Worm (Caenorhabditis elegans) whole organism, L1 larva: ENCODE measurements around the gene tsp-10.

Source experiments
- C04F5.9 ChIP-seq: sonication (generic microtip); optimal IDR thresholded peaks from 2 replicates; lab custom pipeline; 2016; ENCODE audit warnings: missing genetic modification characterization, missing compliant biosample characterization
- C16A3.4 ChIP-seq: fragments of 150-350 bp; optimal IDR thresholded peaks from 2 replicates; lab custom pipeline; 2014; ENCODE audit warnings: missing biosample characterization, missing genetic modification characterization
- F16B12.6 ChIP-seq: fragments of 150-350 bp; optimal IDR thresholded peaks from 2 replicates; lab custom pipeline; 2014; ENCODE audit warnings: missing biosample characterization, missing genetic modification characterization
- aly-2 ChIP-seq: fragments of 150-350 bp; optimal IDR thresholded peaks from 2 replicates; lab custom pipeline; 2014; ENCODE audit warnings: missing biosample characterization, missing genetic modification characterization
- blmp-1 ChIP-seq: fragments of 150-350 bp; optimal IDR thresholded peaks from 2 replicates; lab custom pipeline; 2014; ENCODE audit warnings: missing biosample characterization, missing genetic modification characterization
- ceh-82 ChIP-seq, 3 experiments: fragments of 150-350 bp in 1 of 3; sonication (generic microtip) in 2 of 3; optimal IDR thresholded peaks; 2 replicates each; lab custom pipeline; 2014 to 2017; ENCODE audit warnings: missing biosample characterization in 3 of 3, missing genetic modification characterization in 3 of 3
- ceh-90 ChIP-seq: sonication (generic microtip); optimal IDR thresholded peaks from 2 replicates; lab custom pipeline; 2016; ENCODE audit warnings: missing genetic modification characterization, missing compliant biosample characterization
- ces-1 ChIP-seq: fragments of 150-350 bp; optimal IDR thresholded peaks from 2 replicates; lab custom pipeline; 2014; ENCODE audit warnings: missing biosample characterization, missing genetic modification reagents, missing genetic modification characterization
- efl-1 ChIP-seq, 4 experiments: fragments of 150-350 bp; optimal IDR thresholded peaks in 3 of 4; peaks in 1 of 4; 1 replicate in 1 of 4; 2 replicates in 3 of 4; lab custom pipeline; 2014; ENCODE audit warnings: missing biosample characterization in 2 of 4, missing genetic modification characterization in 2 of 4, missing genetic modification reagents in 2 of 4
- efl-3 ChIP-seq: fragments of 200-800 bp; sonication (Bioruptor generic); optimal IDR thresholded peaks from 2 replicates; lab custom pipeline; 2018; ENCODE audit warnings: mild to moderate bottlenecking, missing genetic modification characterization, missing compliant biosample characterization
- egl-27 ChIP-seq, 2 experiments: fragments of 150-350 bp in 1 of 2; sonication (generic microtip); optimal IDR thresholded peaks; 3 replicates each; lab custom pipeline; 2017 to 2018; ENCODE audit warnings: missing biosample characterization in 2 of 2, missing genetic modification characterization in 2 of 2, missing genetic modification reagents in 2 of 2
- elt-2 ChIP-seq: sonication (generic microtip); optimal IDR thresholded peaks from 2 replicates; lab custom pipeline; 2016; ENCODE audit warnings: missing genetic modification characterization, mild to moderate bottlenecking, inconsistent platforms, missing compliant biosample characterization, missing genetic modification reagents
- ets-5 ChIP-seq: fragments of 200-800 bp; sonication (Bioruptor generic); IDR thresholded peaks from 2 replicates; pipeline ENCODE4 v1.3.6; 2022; ENCODE audit warnings: missing genetic modification characterization, missing compliant biosample characterization
- fkh-8 ChIP-seq: sonication (generic microtip); optimal IDR thresholded peaks from 2 replicates; lab custom pipeline; 2016; ENCODE audit warnings: mild to moderate bottlenecking, missing genetic modification characterization, missing compliant biosample characterization
- fos-1 ChIP-seq: fragments of 150-350 bp; optimal IDR thresholded peaks from 2 replicates; lab custom pipeline; 2014; ENCODE audit warnings: missing biosample characterization, missing genetic modification characterization
- hlh-17 ChIP-seq: fragments of 200-800 bp; sonication (Bioruptor generic); optimal IDR thresholded peaks from 2 replicates; lab custom pipeline; 2018; ENCODE audit warnings: missing genetic modification characterization, mild to moderate bottlenecking, missing compliant biosample characterization, moderate library complexity, borderline replicate concordance
- isw-1 ChIP-seq: fragments of 200-800 bp; sonication (Bioruptor generic); IDR thresholded peaks from 2 replicates; pipeline ENCODE4 v1.3.6; 2022; ENCODE audit warnings: missing genetic modification characterization, missing compliant biosample characterization
- lin-13 ChIP-seq: fragments of 150-350 bp; optimal IDR thresholded peaks from 2 replicates; lab custom pipeline; 2014; ENCODE audit warnings: missing biosample characterization, missing genetic modification reagents, missing genetic modification characterization
- lin-35 ChIP-seq, 2 experiments: fragments of 150-350 bp; optimal IDR thresholded peaks; 2 replicates each; lab custom pipeline; 2014; ENCODE audit warnings: missing biosample characterization in 2 of 2, missing genetic modification characterization in 2 of 2, missing genetic modification reagents in 2 of 2
- lir-3 ChIP-seq: sonication (generic microtip); optimal IDR thresholded peaks from 2 replicates; lab custom pipeline; 2016; ENCODE audit warnings: mild to moderate bottlenecking, missing genetic modification characterization, moderate library complexity, missing compliant biosample characterization; ENCODE audit not compliant: poor library complexity
- lsy-2 ChIP-seq, 2 experiments: fragments of 150-350 bp; optimal IDR thresholded peaks; 2 replicates each; lab custom pipeline; 2014; ENCODE audit warnings: missing biosample characterization in 2 of 2, missing genetic modification characterization in 2 of 2
- mab-9 ChIP-seq: fragments of 200-800 bp; sonication (Bioruptor generic); IDR thresholded peaks from 2 replicates; pipeline ENCODE4 v1.3.6; 2022; ENCODE audit warnings: missing genetic modification reagents, missing genetic modification characterization, missing compliant biosample characterization
- nhr-19 ChIP-seq: fragments of 200-800 bp; sonication (Bioruptor generic); conservative IDR thresholded peaks from 2 replicates; pipeline ENCODE4 v1.3.6; 2022; ENCODE audit warnings: missing genetic modification characterization, missing compliant biosample characterization
- nhr-28 ChIP-seq: fragments of 150-350 bp; optimal IDR thresholded peaks from 2 replicates; lab custom pipeline; 2014; ENCODE audit warnings: missing biosample characterization, missing genetic modification characterization
- nhr-47 ChIP-seq: sonication (generic microtip); optimal IDR thresholded peaks from 2 replicates; lab custom pipeline; 2016; ENCODE audit warnings: mild to moderate bottlenecking, missing genetic modification characterization, moderate library complexity, missing compliant biosample characterization
- nhr-71 ChIP-seq: sonication (generic microtip); optimal IDR thresholded peaks from 2 replicates; lab custom pipeline; 2016; ENCODE audit warnings: mild to moderate bottlenecking, missing genetic modification characterization, moderate library complexity, missing compliant biosample characterization
- nhr-77 ChIP-seq: fragments of 150-350 bp; optimal IDR thresholded peaks from 2 replicates; lab custom pipeline; 2014; ENCODE audit warnings: missing biosample characterization, missing genetic modification characterization
- nhr-85 ChIP-seq: sonication (generic microtip); peaks from one replicate; lab custom pipeline; 2016; ENCODE audit warnings: missing genetic modification characterization, inconsistent platforms, missing compliant biosample characterization
- nhr-90 ChIP-seq: sonication (generic microtip); optimal IDR thresholded peaks from 2 replicates; lab custom pipeline; 2016; ENCODE audit warnings: mild to moderate bottlenecking, missing genetic modification characterization, missing compliant biosample characterization; ENCODE audit not compliant: poor library complexity
- pag-3 ChIP-seq: sonication (generic microtip); optimal IDR thresholded peaks from 2 replicates; lab custom pipeline; 2017; ENCODE audit warnings: missing genetic modification characterization, mild to moderate bottlenecking, missing compliant biosample characterization, antibody characterized with exemption, borderline replicate concordance; ENCODE audit not compliant: insufficient read depth
- pqm-1 ChIP-seq: sonication (generic microtip); optimal IDR thresholded peaks from 3 replicates; lab custom pipeline; 2017; ENCODE audit warnings: missing biosample characterization, missing genetic modification characterization
- skn-1 ChIP-seq: fragments of 150-350 bp; optimal IDR thresholded peaks from 2 replicates; lab custom pipeline; 2014; ENCODE audit warnings: missing biosample characterization, missing genetic modification characterization
- snu-23 ChIP-seq: sonication (generic microtip); optimal IDR thresholded peaks from 2 replicates; lab custom pipeline; 2016; ENCODE audit warnings: missing genetic modification characterization, missing compliant biosample characterization
- sptf-1 ChIP-seq: fragments of 150-350 bp; optimal IDR thresholded peaks from 2 replicates; lab custom pipeline; 2014; ENCODE audit warnings: missing biosample characterization, missing genetic modification characterization
- sup-37 ChIP-seq: fragments of 200-800 bp; sonication (Bioruptor generic); optimal IDR thresholded peaks from 2 replicates; lab custom pipeline; 2018; ENCODE audit warnings: mild to moderate bottlenecking, missing genetic modification characterization, missing compliant biosample characterization
- swsn-7 ChIP-seq: sonication (generic microtip); optimal IDR thresholded peaks from 2 replicates; lab custom pipeline; 2016; ENCODE audit warnings: missing genetic modification characterization, missing compliant biosample characterization
- tbx-2 ChIP-seq: sonication (generic microtip); optimal IDR thresholded peaks from 2 replicates; lab custom pipeline; 2016; ENCODE audit warnings: missing genetic modification characterization, missing compliant biosample characterization
- unc-130 ChIP-seq: fragments of 150-350 bp; optimal IDR thresholded peaks from 2 replicates; lab custom pipeline; 2017; ENCODE audit warnings: missing biosample characterization, missing genetic modification characterization, inconsistent platforms
- vab-15 ChIP-seq: sonication (generic microtip); optimal IDR thresholded peaks from 2 replicates; lab custom pipeline; 2017; ENCODE audit warnings: missing genotype, mild to moderate bottlenecking, missing genetic modification characterization, missing compliant biosample characterization
- xbp-1 ChIP-seq: sonication (generic microtip); optimal IDR thresholded peaks from 2 replicates; lab custom pipeline; 2016; ENCODE audit warnings: missing genetic modification characterization, missing compliant biosample characterization
- ztf-11 ChIP-seq, 2 experiments: sonication (generic microtip); optimal IDR thresholded peaks; 2 replicates each; lab custom pipeline; 2016 to 2017; ENCODE audit warnings: missing genetic modification characterization in 2 of 2, missing biosample characterization in 1 of 2, missing compliant biosample characterization in 1 of 2

The tsp-10 gene

DNA sequence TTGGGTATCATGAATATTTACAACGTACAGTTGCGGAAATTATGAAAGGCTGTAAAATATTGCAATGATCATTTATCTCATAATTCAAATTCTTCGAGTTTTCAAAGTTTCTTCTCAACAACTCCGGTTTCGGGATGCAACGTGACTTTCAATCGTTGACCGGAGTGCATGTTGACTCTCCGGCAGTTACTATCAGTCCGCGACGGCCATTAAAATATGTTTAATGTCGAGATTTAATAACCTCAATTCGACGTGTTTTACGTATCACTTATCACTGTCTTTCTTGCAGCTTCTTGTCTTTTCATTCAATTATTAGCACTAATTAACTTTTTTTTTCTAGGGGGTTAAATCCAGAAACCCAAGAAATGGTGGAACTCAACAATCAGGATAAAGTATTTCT, at the start of gene tsp-10:
Gene tsp-10 (plus strand): TSS at position 366 of the 400 bp plus-strand sequence.
- no peak for TF ChIP-seq sup-37 (GFP tag; lab: Kevin White, UChicago)
- TF ChIP-seq nhr-47 (tag; lab: Kevin White, UChicago): no peak
- TF ChIP-seq swsn-7: no peak
- no peak for TF ChIP-seq ztf-11 (tag; optimal IDR thresholded peaks at IDR 0.05; lab: Kevin White, UChicago)
- no peak for TF ChIP-seq ets-5 (GFP tag; lab: Robert Waterston, UW)
- no peak for TF ChIP-seq lir-3 (tag; lab: Kevin White, UChicago)
- no peak for TF ChIP-seq fos-1
- TF ChIP-seq nhr-71: no peak
- TF ChIP-seq lin-13: no peak
- no peak for TF ChIP-seq blmp-1
- no peak for TF ChIP-seq ceh-90 (tag; lab: Kevin White, UChicago)
- TF ChIP-seq nhr-19 (GFP tag; lab: Robert Waterston, UW): no peak
- no peak for TF ChIP-seq skn-1 (tag; lab: Kevin White, UChicago)
- no peak for TF ChIP-seq nhr-85 (tag; lab: Kevin White, UChicago)
- no peak for TF ChIP-seq aly-2 (tag; lab: Kevin White, UChicago)
- TF ChIP-seq nhr-90 (tag; lab: Kevin White, UChicago): no peak
- TF ChIP-seq ceh-82 (tag; optimal IDR thresholded peaks at IDR 0.05; lab: Kevin White, UChicago): no peak

DNA sequence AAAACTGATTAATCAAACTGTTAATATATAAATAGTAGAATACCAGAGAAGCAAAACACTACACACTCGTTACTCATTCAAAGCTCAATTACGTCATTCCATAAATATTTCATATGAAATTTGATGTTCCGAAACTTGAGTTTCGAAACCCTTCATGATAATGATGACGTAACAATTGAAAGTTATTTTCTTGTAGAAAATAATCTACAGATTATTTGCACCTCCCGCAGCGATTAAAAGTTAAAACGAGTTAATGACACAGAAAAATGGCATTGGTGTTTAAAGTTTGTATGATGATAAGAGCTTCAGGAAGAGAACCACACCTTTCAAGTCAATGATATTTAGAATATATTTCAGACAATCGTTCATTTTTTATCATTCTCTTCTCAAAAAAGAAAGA, 44.5 kb upstream of the tsp-10 start, which contains the start of gene H43E16.1:
Gene H43E16.1 (plus strand): TSS at position 375 of the 400 bp plus-strand sequence.
- TF ChIP-seq elt-2 (tag; lab: Kevin White, UChicago): peak; percentile 72
- no peak for TF ChIP-seq efl-1 (optimal IDR thresholded peaks at IDR 0.05; lab: Kevin White, UChicago)
- TF ChIP-seq efl-1 (GFP tag; optimal IDR thresholded peaks at IDR 0.05 in 1 of 2; lab: Kevin White, UChicago): peak in 1 of 2 experiments; percentile 43
- no peak for TF ChIP-seq egl-27 (tag; optimal IDR thresholded peaks at IDR 0.05; lab: Kevin White, UChicago)

DNA sequence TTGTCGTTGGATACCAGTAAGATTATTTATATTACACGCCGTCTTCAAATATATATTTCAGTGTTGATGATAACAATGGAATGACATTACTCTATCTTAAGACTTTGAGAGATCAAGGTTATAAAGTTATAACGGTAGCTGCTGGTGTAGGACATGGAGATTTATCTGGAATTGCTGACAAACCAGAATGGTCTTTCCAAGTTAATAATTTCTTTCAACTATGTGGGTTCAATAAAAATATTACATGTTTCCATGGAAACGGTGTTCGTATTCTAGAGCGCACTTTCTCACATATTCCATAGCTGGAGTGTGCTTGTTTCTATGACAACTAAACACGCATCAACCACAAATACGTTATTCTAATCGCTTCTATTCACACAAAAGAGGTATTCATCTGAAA, 38.7 kb upstream of the tsp-10 start, which contains the start of gene ift-74:
Gene ift-74 (plus strand): TSS at position 301 of the 400 bp plus-strand sequence.
- TF ChIP-seq fkh-8 (peak; percentile 40), unc-130 (no peak)

DNA sequence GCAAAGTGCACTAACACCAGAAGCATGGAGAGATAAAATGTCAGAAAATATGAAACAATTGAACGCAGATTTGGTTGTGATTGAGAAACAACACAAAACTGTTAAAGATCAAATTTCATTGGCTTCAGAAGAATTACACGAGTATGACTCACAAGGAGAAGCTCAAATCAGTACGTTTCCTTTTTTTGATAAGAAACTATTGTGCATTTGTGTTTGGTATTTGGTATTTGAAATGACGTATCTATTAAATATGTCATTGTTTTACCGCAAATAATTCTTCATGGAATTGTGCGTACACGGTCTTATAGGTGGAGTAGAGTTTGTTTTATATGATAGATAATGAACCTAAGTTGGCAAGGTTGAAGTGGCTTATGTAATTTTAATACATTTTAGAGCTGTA, 36.9 kb upstream of the tsp-10 start:
- TF ChIP-seq fkh-8: no peak
- no peak for TF ChIP-seq nhr-28
- TF ChIP-seq C16A3.4: no peak
- TF ChIP-seq mab-9 (GFP tag; lab: Robert Waterston, UW): no peak

DNA sequence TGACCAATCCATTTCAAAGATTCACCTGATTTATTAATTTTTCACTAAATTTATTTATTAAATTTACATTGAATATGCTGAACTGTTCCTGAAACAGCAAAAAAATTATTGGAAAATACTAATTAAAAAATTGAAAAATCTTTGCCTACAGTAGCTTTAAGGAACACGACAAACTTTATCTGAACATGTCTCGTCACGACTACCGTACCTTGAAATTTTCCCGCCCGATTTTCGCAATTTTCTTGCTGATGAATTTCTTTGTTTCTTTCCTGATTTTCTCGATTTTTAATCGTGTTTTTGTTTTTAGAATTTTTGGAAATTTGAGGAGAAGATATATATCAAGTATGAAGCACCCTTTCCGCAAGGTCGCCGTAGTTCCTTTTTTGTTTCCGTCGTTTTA, 35.5 kb upstream of the tsp-10 start:
- TF ChIP-seq hlh-17 (GFP tag; lab: Kevin White, UChicago) (no peak), efl-1 (optimal IDR thresholded peaks at IDR 0.05; lab: Kevin White, UChicago) (no peak), efl-1 (GFP tag; optimal IDR thresholded peaks at IDR 0.05 in 1 of 2; lab: Kevin White, UChicago) (no peak), snu-23 (GFP tag; lab: Kevin White, UChicago) (no peak), lsy-2 (tag; optimal IDR thresholded peaks at IDR 0.05; lab: Kevin White, UChicago) (no peak), nhr-85 (tag; lab: Kevin White, UChicago) (peak; percentile 13), tbx-2 (no peak)

DNA sequence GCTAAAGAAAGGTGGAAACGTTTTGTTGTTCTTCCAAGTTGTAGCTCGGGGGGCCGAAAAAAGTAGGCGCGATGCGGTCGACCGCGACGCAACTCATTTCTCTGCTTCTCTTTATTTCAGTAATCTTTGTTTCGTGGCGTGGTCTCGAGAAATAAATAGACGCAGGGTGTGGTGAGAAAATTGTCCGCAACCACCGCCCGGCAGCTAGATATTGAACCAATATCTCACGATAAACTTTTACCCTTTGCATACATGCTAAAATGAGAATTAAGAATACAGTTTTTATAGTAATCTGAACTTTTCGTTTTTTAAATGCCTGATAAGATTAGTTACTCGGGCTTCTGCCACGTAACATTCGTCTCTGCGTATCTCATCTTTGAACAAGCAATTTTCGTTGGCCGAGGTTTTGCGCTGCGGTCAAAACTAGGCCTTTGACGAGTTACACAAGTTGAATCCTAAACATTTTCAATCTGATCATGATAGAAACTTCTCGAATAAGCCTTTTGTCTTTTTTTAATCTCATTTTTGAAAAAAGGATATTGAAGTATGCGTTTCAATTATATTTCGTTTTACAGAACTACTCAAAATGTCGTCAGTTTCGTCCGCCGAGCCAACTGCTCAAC, 34.6 kb upstream of the tsp-10 start, which contains the start of gene gyf-1:
Gene gyf-1 (plus strand): TSS at position 573 of the 623 bp plus-strand sequence.
- no peak for TF ChIP-seq xbp-1 (tag; lab: Kevin White, UChicago)
- no peak for TF ChIP-seq sptf-1
- TF ChIP-seq F16B12.6 (tag; lab: Kevin White, UChicago): peak; percentile 23
- peak in 1 of 2 experiments; percentile 32 for TF ChIP-seq lin-35 (GFP tag; optimal IDR thresholded peaks at IDR 0.05; lab: Kevin White, UChicago)
- peak; percentile 8 for TF ChIP-seq nhr-77 (tag; lab: Kevin White, UChicago)
- no peak for TF ChIP-seq mab-9 (GFP tag; lab: Robert Waterston, UW)
- no peak for TF ChIP-seq pqm-1 (tag; lab: Kevin White, UChicago)
- TF ChIP-seq blmp-1: peak; percentile 10
- peak; percentile 30 for TF ChIP-seq swsn-7
- TF ChIP-seq efl-1 (optimal IDR thresholded peaks at IDR 0.05; lab: Kevin White, UChicago): peak; percentile 36 to 38
- TF ChIP-seq efl-1 (GFP tag; optimal IDR thresholded peaks at IDR 0.05 in 1 of 2; lab: Kevin White, UChicago): peak; percentile 13 to 29
- no peak for TF ChIP-seq efl-3 (GFP tag; lab: Kevin White, UChicago)
- peak; percentile 10 for TF ChIP-seq vab-15
- peak; percentile 24 for TF ChIP-seq tbx-2
- TF ChIP-seq isw-1 (GFP tag; lab: Robert Waterston, UW): no peak
- TF ChIP-seq C04F5.9: no peak
- no peak for TF ChIP-seq pag-3 (tag; lab: Kevin White, UChicago)
- TF ChIP-seq nhr-28: no peak
- no peak for TF ChIP-seq ces-1 (GFP tag; lab: Kevin White, UChicago)
- TF ChIP-seq aly-2 (tag; lab: Kevin White, UChicago): peak; percentile 3
- TF ChIP-seq snu-23 (GFP tag; lab: Kevin White, UChicago): peak; percentile 39
